Worm (Caenorhabditis elegans) whole organism, young adult: ENCODE results near the gene flp-2.

Source experiments
- B0035.1 ChIP-seq: sonication (generic microtip); optimal IDR thresholded peaks from 2 replicates; lab custom pipeline; 2016; ENCODE audit warnings: missing genetic modification characterization, mild to moderate bottlenecking, missing compliant biosample characterization, missing genotype, missing genetic modification reagents
- C06A6.2 ChIP-seq: fragments of 200-800 bp; sonication (Bioruptor generic); conservative IDR thresholded peaks from 2 replicates; pipeline ENCODE4 v1.3.6; 2022; ENCODE audit warnings: missing genetic modification characterization, missing compliant biosample characterization
- D2030.7 ChIP-seq: fragments of 200-800 bp; sonication (Bioruptor generic); IDR thresholded peaks from 2 replicates; pipeline ENCODE4 v1.3.6; 2022; ENCODE audit warnings: missing genetic modification reagents, missing genetic modification characterization, missing compliant biosample characterization
- F39B2.1 ChIP-seq: fragments of 200-800 bp; sonication (Bioruptor generic); IDR thresholded peaks from 2 replicates; pipeline ENCODE4 v1.3.6; 2022; ENCODE audit warnings: missing genetic modification reagents, missing genetic modification characterization, missing compliant biosample characterization
- K12H6.12 ChIP-seq: fragments of 200-800 bp; sonication (Bioruptor generic); optimal IDR thresholded peaks from 2 replicates; lab custom pipeline; 2018; ENCODE audit warnings: mild to moderate bottlenecking, missing genetic modification characterization, missing compliant biosample characterization
- Y79H2A.3 ChIP-seq: fragments of 200-800 bp; sonication (Bioruptor generic); conservative IDR thresholded peaks from 2 replicates; pipeline ENCODE4 v1.3.6; 2022; ENCODE audit warnings: missing genetic modification reagents, missing genetic modification characterization, missing compliant biosample characterization
- ama-1 ChIP-seq, 3 experiments: fragments of 150-350 bp in 1 of 3; sonication (generic microtip) in 2 of 3; optimal IDR thresholded peaks; 2 replicates each; lab custom pipeline; 2014 to 2018; ENCODE audit warnings: missing biosample characterization in 2 of 3, missing genetic modification characterization in 2 of 3, missing genetic modification reagents in 2 of 3
- aptf-2 ChIP-seq: fragments of 200-800 bp; sonication (Bioruptor generic); conservative IDR thresholded peaks from 2 replicates; pipeline ENCODE4 v1.3.6; 2022; ENCODE audit warnings: missing genetic modification reagents, missing genetic modification characterization, missing compliant biosample characterization
- attf-3 ChIP-seq: fragments of 200-800 bp; sonication (Bioruptor generic); conservative IDR thresholded peaks from 2 replicates; pipeline ENCODE4 v1.3.6; 2022; ENCODE audit warnings: missing genetic modification reagents, missing genetic modification characterization, missing compliant biosample characterization
- bed-2 ChIP-seq: fragments of 200-800 bp; sonication (Bioruptor generic); IDR thresholded peaks from 2 replicates; pipeline ENCODE4 v1.3.6; 2022; ENCODE audit warnings: missing genetic modification reagents, missing genetic modification characterization, missing compliant biosample characterization
- ceh-100 ChIP-seq: fragments of 200-800 bp; sonication (Bioruptor generic); IDR thresholded peaks from 2 replicates; pipeline ENCODE4 v1.3.6; 2022; ENCODE audit warnings: missing genetic modification reagents, missing genetic modification characterization, missing compliant biosample characterization
- gei-17 ChIP-seq: fragments of 200-800 bp; sonication (Bioruptor generic); optimal IDR thresholded peaks from 2 replicates; lab custom pipeline; 2018; ENCODE audit warnings: mild to moderate bottlenecking, missing genetic modification characterization, missing compliant biosample characterization
- hlh-26 ChIP-seq: fragments of 200-800 bp; sonication (Bioruptor generic); conservative IDR thresholded peaks from 2 replicates; pipeline ENCODE4 v1.3.6; 2022; ENCODE audit warnings: missing genetic modification reagents, missing genetic modification characterization, missing compliant biosample characterization
- hmg-20 ChIP-seq: fragments of 200-800 bp; sonication (Bioruptor generic); IDR thresholded peaks from 2 replicates; pipeline ENCODE4 v1.3.6; 2022; ENCODE audit warnings: missing genetic modification reagents, missing genetic modification characterization, missing compliant biosample characterization
- hrde-1 ChIP-seq: sonication (generic microtip); optimal IDR thresholded peaks from 2 replicates; lab custom pipeline; 2016; ENCODE audit warnings: missing genetic modification characterization, mild to moderate bottlenecking, missing compliant biosample characterization, moderate library complexity, missing genotype, missing genetic modification reagents, borderline replicate concordance
- let-526 ChIP-seq: fragments of 200-800 bp; sonication (Bioruptor generic); IDR thresholded peaks from 2 replicates; pipeline ENCODE4 v1.3.6; 2022; ENCODE audit warnings: missing genetic modification reagents, missing genetic modification characterization, missing compliant biosample characterization
- let-607 ChIP-seq, 2 experiments: fragments of 200-800 bp in 1 of 2; sonication (Bioruptor generic) in 1 of 2; sonication (generic microtip) in 1 of 2; optimal IDR thresholded peaks; 2 replicates each; lab custom pipeline; 2016 to 2018; ENCODE audit warnings: mild to moderate bottlenecking in 2 of 2, missing compliant biosample characterization in 2 of 2, missing genetic modification characterization in 2 of 2, moderate library complexity in 2 of 2, missing genotype in 1 of 2
- lin-26 ChIP-seq: fragments of 200-800 bp; sonication (Bioruptor generic); IDR thresholded peaks from 2 replicates; pipeline ENCODE4 v1.3.6; 2022; ENCODE audit warnings: missing genetic modification reagents, missing genetic modification characterization, missing compliant biosample characterization
- lin-35 ChIP-seq, 3 experiments: fragments of 150-350 bp in 2 of 3; sonication (generic microtip) in 1 of 3; optimal IDR thresholded peaks; 2 replicates each; lab custom pipeline; 2014 to 2018; ENCODE audit warnings: missing biosample characterization in 3 of 3, missing genetic modification characterization in 3 of 3, missing genetic modification reagents in 3 of 3
- lin-54 ChIP-seq: fragments of 200-800 bp; sonication (Bioruptor generic); optimal IDR thresholded peaks from 2 replicates; lab custom pipeline; 2018; ENCODE audit warnings: mild to moderate bottlenecking, missing genetic modification characterization, missing compliant biosample characterization
- mcd-1 ChIP-seq: fragments of 200-800 bp; sonication (Bioruptor generic); IDR thresholded peaks from 2 replicates; pipeline ENCODE4 v1.3.6; 2022; ENCODE audit warnings: missing genetic modification reagents, missing genetic modification characterization, missing compliant biosample characterization
- mes-4 ChIP-seq: sonication (generic microtip); optimal IDR thresholded peaks from 2 replicates; lab custom pipeline; 2016; ENCODE audit warnings: missing genotype, missing genetic modification characterization, missing compliant biosample characterization
- nfya-2 ChIP-seq: fragments of 200-800 bp; sonication (Bioruptor generic); IDR thresholded peaks from 2 replicates; pipeline ENCODE4 v1.3.6; 2022; ENCODE audit warnings: missing genetic modification reagents, missing genetic modification characterization, missing compliant biosample characterization
- nfyb-1 ChIP-seq: fragments of 200-800 bp; sonication (Bioruptor generic); IDR thresholded peaks from 2 replicates; pipeline ENCODE4 v1.3.6; 2022; ENCODE audit warnings: missing genetic modification reagents, missing genetic modification characterization, missing compliant biosample characterization
- nhr-120 ChIP-seq: fragments of 200-800 bp; sonication (Bioruptor generic); IDR thresholded peaks from 2 replicates; pipeline ENCODE4 v1.3.6; 2022; ENCODE audit warnings: missing genetic modification characterization, missing compliant biosample characterization
- nhr-80 ChIP-seq: sonication (generic microtip); optimal IDR thresholded peaks from 2 replicates; lab custom pipeline; 2016; ENCODE audit warnings: missing genetic modification characterization, missing compliant biosample characterization
- nhr-90 ChIP-seq: sonication (generic microtip); optimal IDR thresholded peaks from 2 replicates; lab custom pipeline; 2016; ENCODE audit warnings: missing genotype, mild to moderate bottlenecking, missing genetic modification characterization, missing compliant biosample characterization
- rcor-1 ChIP-seq: fragments of 200-800 bp; sonication (Bioruptor generic); IDR thresholded peaks from 2 replicates; pipeline ENCODE4 v1.3.6; 2022; ENCODE audit warnings: missing genetic modification reagents, missing genetic modification characterization, missing compliant biosample characterization
- sea-2 ChIP-seq: fragments of 200-800 bp; sonication (Bioruptor generic); IDR thresholded peaks from 2 replicates; pipeline ENCODE4 v1.3.6; 2022; ENCODE audit warnings: missing genetic modification characterization, missing compliant biosample characterization
- snpc-1.1 ChIP-seq: sonication (generic microtip); optimal IDR thresholded peaks from 2 replicates; lab custom pipeline; 2017; ENCODE audit warnings: missing genetic modification characterization, mild to moderate bottlenecking, missing compliant biosample characterization, antibody characterized with exemption, moderate library complexity, missing genotype, missing genetic modification reagents; ENCODE audit not compliant: insufficient read depth
- sptf-2 ChIP-seq: fragments of 200-800 bp; sonication (Bioruptor generic); optimal IDR thresholded peaks from 2 replicates; lab custom pipeline; 2018; ENCODE audit warnings: mild to moderate bottlenecking, missing genetic modification characterization, missing compliant biosample characterization
- tbp1 ChIP-seq: fragments of 200-800 bp; sonication (Bioruptor generic); optimal IDR thresholded peaks from 2 replicates; lab custom pipeline; 2018; ENCODE audit warnings: mild to moderate bottlenecking, missing genetic modification characterization, missing compliant biosample characterization
- unc-62 ChIP-seq: fragments of 150-350 bp; optimal IDR thresholded peaks from 2 replicates; lab custom pipeline; 2014; ENCODE audit warnings: missing biosample characterization, missing genetic modification reagents, missing genetic modification characterization
- zfh-2 ChIP-seq: fragments of 200-800 bp; sonication (Bioruptor generic); conservative IDR thresholded peaks from 2 replicates; pipeline ENCODE4 v1.3.6; 2022; ENCODE audit warnings: missing genetic modification reagents, missing genetic modification characterization, missing compliant biosample characterization
- ztf-26 ChIP-seq: sonication (generic microtip); optimal IDR thresholded peaks from 2 replicates; lab custom pipeline; 2017; ENCODE audit warnings: missing genetic modification characterization, missing compliant biosample characterization

flp-2 gene

DNA sequence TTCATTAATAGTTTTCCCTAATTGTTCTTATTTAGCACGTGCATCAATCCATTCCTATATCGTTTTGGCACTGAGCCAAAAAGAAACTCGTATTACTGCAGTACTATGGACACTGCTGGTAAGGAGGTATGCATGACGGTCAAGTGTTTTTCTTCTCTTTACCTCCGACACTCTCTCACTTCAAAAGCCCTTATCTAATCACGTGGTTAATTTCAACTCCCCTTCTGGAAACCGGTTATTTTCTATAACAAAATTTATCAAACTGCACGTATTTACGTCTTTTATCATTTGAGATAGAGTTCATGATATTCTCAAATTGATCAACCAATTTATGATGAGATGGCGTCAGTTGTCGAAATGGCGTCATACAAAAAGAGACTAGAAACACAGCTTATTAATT is 43.4 kb downstream of the flp-2 start (continued):
- no peak for TF ChIP-seq sea-2 (GFP tag; lab: Robert Waterston, UW)
- no peak for TF ChIP-seq hmg-20 (GFP tag; lab: Robert Waterston, UW)
- peak; percentile 44 for TF ChIP-seq ztf-26 (tag; lab: Kevin White, UChicago)
- TF ChIP-seq let-526 (GFP tag; lab: Robert Waterston, UW) = no peak
- no peak for TF ChIP-seq B0035.1 (tag; lab: Kevin White, UChicago)
- no peak for TF ChIP-seq nfya-2
- TF ChIP-seq snpc-1.1 (tag; lab: Kevin White, UChicago) = no peak
- TF ChIP-seq gei-17 (GFP tag; lab: Kevin White, UChicago) = no peak
- no peak for TF ChIP-seq aptf-2 (GFP tag; lab: Robert Waterston, UW)
- no peak for TF ChIP-seq mcd-1 (GFP tag; lab: Robert Waterston, UW)

DNA sequence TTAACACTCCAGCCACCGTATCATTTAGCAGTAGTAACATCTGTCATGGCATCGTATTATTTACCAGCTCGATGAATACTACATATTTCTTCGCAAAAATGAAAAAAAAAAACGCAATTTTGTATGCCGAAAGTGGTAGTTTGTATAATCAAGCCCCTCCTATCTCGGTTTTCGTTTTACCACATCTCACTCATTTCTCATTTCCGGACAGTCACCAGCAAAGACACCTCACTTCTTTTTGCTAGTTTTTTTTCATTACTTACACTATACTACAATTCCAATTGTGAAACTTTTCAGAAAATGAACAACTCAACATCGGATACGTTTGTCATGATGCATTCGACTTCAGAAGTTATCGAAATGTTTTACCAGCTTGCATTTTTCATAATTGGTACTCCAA is 45.9 kb downstream of the flp-2 start, which contains the start of gene gnrr-3:
Gene gnrr-3 (plus strand): TSS at position 301 of the 400 bp plus-strand sequence.
- TF ChIP-seq attf-3 (GFP tag; lab: Robert Waterston, UW) (no peak), let-607 (tag; optimal IDR thresholded peaks at IDR 0.05; lab: Kevin White, UChicago) (no peak), C06A6.2 (GFP tag; lab: Robert Waterston, UW) (no peak), F39B2.1 (GFP tag; lab: Robert Waterston, UW) (no peak), nfya-2 (no peak), rcor-1 (no peak), hrde-1 (tag; lab: Kevin White, UChicago) (no peak), nhr-120 (GFP tag; lab: Robert Waterston, UW) (no peak), nfyb-1 (GFP tag; lab: Robert Waterston, UW) (no peak), mes-4 (no peak), lin-35 (GFP tag; optimal IDR thresholded peaks at IDR 0.05; lab: Kevin White, UChicago) (no peak)

DNA sequence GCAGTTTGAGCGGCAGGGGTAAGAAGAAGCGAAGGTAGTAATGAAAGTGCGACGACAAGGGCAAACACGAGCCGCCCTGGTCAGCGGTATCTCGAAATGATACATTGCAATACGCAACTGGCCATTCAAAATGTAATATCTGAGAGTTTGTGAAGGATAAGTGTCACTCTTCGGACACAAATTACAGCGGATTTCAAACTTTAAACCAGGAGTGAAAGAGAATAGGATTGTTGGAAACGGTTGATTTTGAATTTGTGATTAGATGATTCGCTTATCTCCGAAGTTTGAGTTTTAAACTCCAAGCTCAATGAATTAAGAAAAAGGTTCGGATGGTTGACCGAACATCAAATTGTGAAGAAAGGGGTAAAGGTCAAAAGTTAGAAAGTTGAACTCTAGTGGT is 47.7 kb downstream of the flp-2 start, which contains the start of gene ZC374.2:
Gene ZC374.2 (minus strand): TSS at position 101 of the 400 bp plus-strand sequence.
- TF ChIP-seq lin-26 = no peak
- no peak for TF ChIP-seq nhr-120 (GFP tag; lab: Robert Waterston, UW)
- no peak for TF ChIP-seq D2030.7 (GFP tag; lab: Robert Waterston, UW)
- TF ChIP-seq K12H6.12 (tag; lab: Kevin White, UChicago) = no peak
- TF ChIP-seq nhr-90 (tag; lab: Kevin White, UChicago) = no peak
- TF ChIP-seq zfh-2 (GFP tag; lab: Robert Waterston, UW) = no peak
- no peak for TF ChIP-seq let-526 (GFP tag; lab: Robert Waterston, UW)
- no peak for TF ChIP-seq bed-2 (GFP tag; lab: Robert Waterston, UW)
- no peak for TF ChIP-seq hlh-26
- no peak for TF ChIP-seq lin-54 (GFP tag; lab: Kevin White, UChicago)
- TF ChIP-seq unc-62 (GFP tag; lab: Kevin White, UChicago) = no peak
- TF ChIP-seq nhr-80 (tag; lab: Kevin White, UChicago) = no peak
- TF ChIP-seq tbp1 (GFP tag; lab: Kevin White, UChicago) = no peak
- TF ChIP-seq ama-1 (optimal IDR thresholded peaks at IDR 0.05; lab: Kevin White, UChicago) = no peak
- no peak for TF ChIP-seq ama-1 (GFP tag; optimal IDR thresholded peaks at IDR 0.05; lab: Kevin White, UChicago)
- no peak for TF ChIP-seq ceh-100
- no peak for TF ChIP-seq Y79H2A.3
- TF ChIP-seq nfya-2 = no peak
- TF ChIP-seq sptf-2 (GFP tag; lab: Kevin White, UChicago) = no peak
